Worm (Caenorhabditis elegans) whole organism, young adult: ENCODE results near the gene T02G5.7.
A peak's percentile ranks its signal among the peaks of the same experiment; 100 is the strongest.

Experiments
- K12H6.12 ChIP-seq: fragments of 200-800 bp; sonication (Bioruptor generic); optimal IDR thresholded peaks from 2 replicates; lab custom pipeline; 2018; ENCODE audit warnings: mild to moderate bottlenecking, missing genetic modification characterization, missing compliant biosample characterization
- Y67H2A.10 ChIP-seq: fragments of 200-800 bp; sonication (Bioruptor generic); conservative IDR thresholded peaks from 2 replicates; pipeline ENCODE4 v1.3.6; 2022; ENCODE audit warnings: missing genetic modification reagents, missing genetic modification characterization, missing compliant biosample characterization
- ama-1 ChIP-seq, 3 experiments: fragments of 150-350 bp in 1 of 3; sonication (generic microtip) in 2 of 3; optimal IDR thresholded peaks; 2 replicates each; lab custom pipeline; 2014 to 2018; ENCODE audit warnings: missing biosample characterization in 2 of 3, missing genetic modification characterization in 2 of 3, missing genetic modification reagents in 2 of 3
- atf-7 ChIP-seq: sonication (generic microtip); optimal IDR thresholded peaks from 2 replicates; lab custom pipeline; 2017; ENCODE audit warnings: mild to moderate bottlenecking, missing genetic modification characterization, missing compliant biosample characterization
- fkh-3 ChIP-seq: sonication (generic microtip); optimal IDR thresholded peaks from 2 replicates; lab custom pipeline; 2016; ENCODE audit warnings: mild to moderate bottlenecking, missing genetic modification characterization, missing compliant biosample characterization
- let-526 ChIP-seq: fragments of 200-800 bp; sonication (Bioruptor generic); IDR thresholded peaks from 2 replicates; pipeline ENCODE4 v1.3.6; 2022; ENCODE audit warnings: missing genetic modification reagents, missing genetic modification characterization, missing compliant biosample characterization
- mcd-1 ChIP-seq: fragments of 200-800 bp; sonication (Bioruptor generic); IDR thresholded peaks from 2 replicates; pipeline ENCODE4 v1.3.6; 2022; ENCODE audit warnings: missing genetic modification reagents, missing genetic modification characterization, missing compliant biosample characterization
- nfyb-1 ChIP-seq: fragments of 200-800 bp; sonication (Bioruptor generic); IDR thresholded peaks from 2 replicates; pipeline ENCODE4 v1.3.6; 2022; ENCODE audit warnings: missing genetic modification reagents, missing genetic modification characterization, missing compliant biosample characterization
- nhr-90 ChIP-seq: sonication (generic microtip); optimal IDR thresholded peaks from 2 replicates; lab custom pipeline; 2016; ENCODE audit warnings: missing genotype, mild to moderate bottlenecking, missing genetic modification characterization, missing compliant biosample characterization
- snpc-4 ChIP-seq, 5 experiments: fragments of 150-350 bp in 1 of 5; sonication (generic microtip) in 4 of 5; optimal IDR thresholded peaks; 2 replicates each; lab custom pipeline; 2014 to 2018; ENCODE audit warnings: missing genetic modification characterization in 5 of 5, missing biosample characterization in 3 of 5, antibody characterized with exemption in 2 of 5, mild to moderate bottlenecking in 2 of 5, missing compliant biosample characterization in 2 of 5, missing genotype in 2 of 5, moderate library complexity in 2 of 5, missing genetic modification reagents in 1 of 5
- somi-1 ChIP-seq: fragments of 200-800 bp; sonication (Bioruptor generic); optimal IDR thresholded peaks from 2 replicates; lab custom pipeline; 2018; ENCODE audit warnings: mild to moderate bottlenecking, missing genetic modification characterization, missing compliant biosample characterization
- unc-62 ChIP-seq: fragments of 150-350 bp; optimal IDR thresholded peaks from 2 replicates; lab custom pipeline; 2014; ENCODE audit warnings: missing biosample characterization, missing genetic modification reagents, missing genetic modification characterization
- ztf-6 ChIP-seq: fragments of 200-800 bp; sonication (Bioruptor generic); IDR thresholded peaks from 2 replicates; pipeline ENCODE4 v1.3.6; 2022; ENCODE audit warnings: missing genetic modification reagents, missing genetic modification characterization, missing compliant biosample characterization

DNA sequence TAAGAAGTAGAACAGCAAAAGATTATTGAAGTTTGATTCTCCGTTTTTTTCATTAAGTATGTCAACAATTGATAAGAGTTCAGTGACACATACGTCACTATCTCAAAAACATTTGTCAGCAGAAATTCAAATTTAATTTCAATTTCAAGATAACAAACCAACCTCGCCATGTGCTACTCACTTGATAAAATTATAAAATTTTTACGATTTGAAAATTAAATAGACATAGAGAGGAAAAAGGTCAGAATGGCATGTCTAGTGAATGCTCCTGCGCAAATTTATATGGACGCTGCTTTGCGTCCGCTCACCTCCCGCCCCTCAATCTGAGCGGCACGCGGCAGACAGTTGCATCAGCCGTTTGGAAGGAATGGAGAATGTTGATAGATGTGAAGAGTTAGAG, 15.2 kb upstream of the T02G5.7 start:
- TF ChIP-seq snpc-4 (GFP tag; optimal IDR thresholded peaks at IDR 0.05; lab: Kevin White, UChicago) (no peak), snpc-4 (tag; optimal IDR thresholded peaks at IDR 0.05; lab: Kevin White, UChicago) (peak in 2 of 4 experiments; percentile 10 to 13), ztf-6 (GFP tag; lab: Robert Waterston, UW) (no peak), somi-1 (GFP tag; lab: Kevin White, UChicago) (no peak), K12H6.12 (tag; lab: Kevin White, UChicago) (no peak), unc-62 (no peak), mcd-1 (GFP tag; lab: Robert Waterston, UW) (no peak), let-526 (no peak), fkh-3 (no peak), nfyb-1 (0 out of 2 replicates have a peak, but pooled peaks have one; percentile 47), ama-1 (optimal IDR thresholded peaks at IDR 0.05; lab: Kevin White, UChicago) (no peak), ama-1 (GFP tag; optimal IDR thresholded peaks at IDR 0.05; lab: Kevin White, UChicago) (no peak), Y67H2A.10 (GFP tag; lab: Robert Waterston, UW) (no peak), nhr-90 (peak; percentile 57), atf-7 (tag; lab: Kevin White, UChicago) (peak; percentile 89)
